Worm (Caenorhabditis elegans): ENCODE measurements around the gene unc-8.

Gene unc-8

ce11 chrIV:7165723-7166122 is 31.2 kb upstream of the unc-8 start, which contains the start of gene rpc-1:
Gene rpc-1 (minus strand): TSS chrIV:7165748.
- no peak for TF ChIP-seq zip-5 (tag; optimal IDR thresholded peaks at IDR 0.05)
- TF ChIP-seq dmd-4 (tag; optimal IDR thresholded peaks at IDR 0.05; ENCODE audit: borderline replicate concordance) = no peak
- TF ChIP-seq odd-2 (tag; optimal IDR thresholded peaks at IDR 0.05) = no peak
- no peak for TF ChIP-seq ceh-18 (tag; optimal IDR thresholded peaks at IDR 0.05)

DNA sequence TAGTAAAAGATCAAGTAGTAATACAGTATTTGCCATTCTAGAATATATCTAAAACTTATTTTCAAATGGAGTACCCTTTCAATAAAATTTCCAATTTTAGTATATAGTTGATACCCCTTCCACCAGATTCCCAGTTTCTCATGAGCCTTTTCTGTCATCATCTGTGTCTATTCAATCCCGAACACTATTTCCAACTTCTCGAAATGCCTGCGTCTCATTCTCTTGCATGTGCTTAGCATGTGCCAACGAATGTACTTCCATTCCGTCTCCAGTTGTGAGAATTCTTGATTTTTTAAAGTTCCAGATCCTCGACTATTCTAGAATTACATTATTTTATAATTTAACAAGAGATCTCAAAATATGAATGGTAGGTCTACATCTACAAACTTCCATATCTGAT is 30.4 kb upstream of the unc-8 start, which contains the start of gene C42D4.18:
TSS of gene C42D4.18 (plus strand) at position 231 of the 400 bp plus-strand sequence.
- TF ChIP-seq dve-1 (tag; optimal IDR thresholded peaks at IDR 0.05) (no peak), hlh-8 (tag; optimal IDR thresholded peaks at IDR 0.05) (no peak), unc-42 (tag; optimal IDR thresholded peaks at IDR 0.05) (no peak), hlh-30 (tag; optimal IDR thresholded peaks at IDR 0.05; ENCODE audit: insufficient read depth) (peak; percentile 4), madf-2 (tag; optimal IDR thresholded peaks at IDR 0.05) (no peak), dmd-4 (tag; optimal IDR thresholded peaks at IDR 0.05; ENCODE audit: borderline replicate concordance) (no peak), nhr-11 (tag; optimal IDR thresholded peaks at IDR 0.05) (no peak)

- TF ChIP-seq hlh-30 (tag; optimal IDR thresholded peaks at IDR 0.05; ENCODE audit: insufficient read depth) (peak; percentile 45), sox-4 (tag; optimal IDR thresholded peaks at IDR 0.05) (no peak)
Measured at ce11 chrIV:7167983-7168760, 28.8 kb upstream of the unc-8 start, which contains the start of gene skr-16. Gene skr-16 (plus strand): TSS chrIV:7168710.

- TF ChIP-seq T23F11.4 (GFP tag; optimal IDR thresholded peaks at IDR 0.05) (no peak), C38D4.7 (GFP tag; optimal IDR thresholded peaks at IDR 0.05) (no peak), dmd-4 (tag; optimal IDR thresholded peaks at IDR 0.05; ENCODE audit: borderline replicate concordance) (no peak), sdc-2 (tag; optimal IDR thresholded peaks at IDR 0.05) (no peak), odd-2 (tag; optimal IDR thresholded peaks at IDR 0.05) (no peak), ceh-2 (tag; optimal IDR thresholded peaks at IDR 0.05) (no peak), dve-1 (tag; optimal IDR thresholded peaks at IDR 0.05) (no peak), ref-2 (tag; optimal IDR thresholded peaks at IDR 0.05) (no peak), mec-3 (tag; optimal IDR thresholded peaks at IDR 0.05; ENCODE audit: borderline replicate concordance) (no peak), eyg-1 (tag; optimal IDR thresholded peaks at IDR 0.05) (no peak), ceh-6 (GFP tag; optimal IDR thresholded peaks at IDR 0.05) (no peak), gmeb-2 (tag; optimal IDR thresholded peaks at IDR 0.05) (no peak), pqm-1 (tag; optimal IDR thresholded peaks at IDR 0.05) (no peak), hlh-13 (GFP tag; optimal IDR thresholded peaks at IDR 0.05) (no peak), ceh-34 (tag; optimal IDR thresholded peaks at IDR 0.05) (no peak), nfya-1 (tag; optimal IDR thresholded peaks at IDR 0.05) (no peak), pros-1 (tag; optimal IDR thresholded peaks at IDR 0.05) (no peak), ceh-24 (tag; optimal IDR thresholded peaks at IDR 0.05) (no peak), elt-2 (tag; optimal IDR thresholded peaks at IDR 0.05) (no peak), hlh-8 (tag; optimal IDR thresholded peaks at IDR 0.05) (no peak)
Measured at ce11 chrIV:7171222-7171621, 25.7 kb upstream of the unc-8 start, which contains the start of gene str-220. Gene str-220 (minus strand): TSS chrIV:7171322.

DNA sequence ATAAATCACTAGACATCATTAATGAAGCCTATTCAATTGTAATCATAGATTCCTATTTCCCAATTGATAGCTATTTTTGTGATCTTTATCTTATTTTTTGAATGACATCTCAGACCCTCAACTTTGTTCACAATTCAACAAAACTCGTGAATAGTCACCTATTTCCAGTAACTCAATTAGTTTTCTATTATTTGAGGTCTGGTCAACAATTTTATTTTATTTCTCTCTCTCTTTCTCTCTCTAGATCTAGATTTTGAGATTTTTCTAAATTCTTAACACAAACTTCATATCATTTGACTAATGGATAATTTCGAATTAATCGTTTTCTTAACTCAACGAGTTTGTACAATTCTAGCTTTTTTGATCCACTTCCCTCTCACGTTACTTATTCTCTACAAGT is 23.5 kb upstream of the unc-8 start, which contains the start of gene str-1:
TSS of gene str-1 (plus strand) at position 301 of the 400 bp plus-strand sequence.
- TF ChIP-seq che-1 (tag; optimal IDR thresholded peaks at IDR 0.05) (no peak), C08G9.2 (tag; optimal IDR thresholded peaks at IDR 0.05) (no peak), unc-86 (tag; optimal IDR thresholded peaks at IDR 0.05) (no peak), npax-4 (tag; optimal IDR thresholded peaks at IDR 0.05) (no peak), zip-5 (tag; optimal IDR thresholded peaks at IDR 0.05) (no peak), elt-2 (tag; optimal IDR thresholded peaks at IDR 0.05) (no peak), madf-2 (tag; optimal IDR thresholded peaks at IDR 0.05) (no peak), fkh-10 (GFP tag; optimal IDR thresholded peaks at IDR 0.05) (no peak), pha-2 (tag; optimal IDR thresholded peaks at IDR 0.05) (no peak), lin-11 (tag; optimal IDR thresholded peaks at IDR 0.05) (no peak), ahr-1 (tag; optimal IDR thresholded peaks at IDR 0.05) (no peak), gmeb-2 (tag; optimal IDR thresholded peaks at IDR 0.05) (no peak), C38D4.7 (GFP tag; optimal IDR thresholded peaks at IDR 0.05) (no peak), dmd-4 (tag; optimal IDR thresholded peaks at IDR 0.05; ENCODE audit: borderline replicate concordance) (no peak), ttx-3 (tag; optimal IDR thresholded peaks at IDR 0.05) (no peak), sox-2 (GFP tag; IDR thresholded peaks at IDR 0.05) (no peak), ceh-45 (GFP tag; IDR thresholded peaks at IDR 0.05) (no peak)
